Worm (Caenorhabditis elegans) whole organism, L1 larva: ENCODE data around the gene K03B4.1.

Experiments used
- mep-1 ChIP-seq: fragments of 150-350 bp; optimal IDR thresholded peaks from 2 replicates; lab custom pipeline; 2014; ENCODE audit warnings: missing biosample characterization, missing genetic modification characterization
- pag-3 ChIP-seq: sonication (generic microtip); optimal IDR thresholded peaks from 2 replicates; lab custom pipeline; 2017; ENCODE audit warnings: missing genetic modification characterization, mild to moderate bottlenecking, missing compliant biosample characterization, antibody characterized with exemption, borderline replicate concordance; ENCODE audit not compliant: insufficient read depth
- snu-23 ChIP-seq: sonication (generic microtip); optimal IDR thresholded peaks from 2 replicates; lab custom pipeline; 2016; ENCODE audit warnings: missing genetic modification characterization, missing compliant biosample characterization

DNA sequence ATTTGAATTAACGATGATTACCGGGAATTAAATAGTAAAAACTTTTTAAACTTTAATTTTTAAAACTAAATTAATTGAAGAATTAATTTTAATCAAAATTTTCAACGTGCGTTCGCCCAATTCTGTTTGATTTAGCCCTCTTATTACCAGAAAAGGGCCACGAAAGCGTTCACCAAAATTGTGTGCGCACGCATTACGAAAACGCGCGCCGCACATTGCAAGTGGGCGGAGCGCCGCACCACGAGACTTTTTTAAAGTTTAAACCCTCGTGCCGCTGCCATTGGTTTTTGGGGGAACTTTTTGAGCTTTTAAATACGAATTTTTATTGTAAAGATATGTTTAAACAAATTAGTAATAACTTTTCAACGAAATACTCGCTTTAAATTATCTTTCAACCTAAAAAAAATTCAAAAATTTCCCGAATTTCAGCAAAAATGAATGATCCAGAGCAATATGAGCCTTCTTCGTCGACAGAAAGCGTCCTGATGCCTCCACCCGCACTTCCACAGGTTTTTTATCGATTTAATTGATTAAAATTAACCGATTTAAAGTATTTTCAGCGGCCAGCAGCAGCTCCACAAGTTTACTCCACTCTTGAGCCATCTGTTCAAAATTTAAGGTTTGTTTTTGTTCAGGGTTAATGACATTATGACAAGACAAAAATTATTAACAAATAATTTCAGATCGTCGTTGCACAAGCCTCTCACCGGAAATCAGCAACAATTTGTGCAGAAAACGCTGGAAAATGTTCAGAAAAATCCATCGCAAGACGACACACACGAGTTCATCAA is 2.3 kb upstream of the K03B4.1 start, which contains the start of gene taf-10:
- TF ChIP-seq pag-3 (tag; lab: Kevin White, UChicago) (peak; percentile 7), snu-23 (peak; percentile 67), mep-1 (tag; lab: Kevin White, UChicago) (peak; percentile 47)
